Fruit fly (Drosophila melanogaster) whole organism, embryonic: Measurements from ENCODE around the gene CG43999.

Experiments
- BEAF-32 ChIP-seq: fragments of 200-800 bp; sonication (Bioruptor generic); optimal IDR thresholded peaks from 3 replicates; lab custom pipeline; 2017; ENCODE audit warnings: missing biosample characterization, missing genetic modification characterization, mild to moderate bottlenecking, moderate library complexity, missing genetic modification reagents
- CG10267 ChIP-seq: fragments of 200-800 bp; sonication (Bioruptor generic); optimal IDR thresholded peaks from 2 replicates; lab custom pipeline; 2018; ENCODE audit warnings: missing biosample characterization, mild to moderate bottlenecking, missing genetic modification characterization, moderate library complexity
- CG10462 ChIP-seq: fragments of 200-800 bp; sonication (Bioruptor generic); optimal IDR thresholded peaks from 2 replicates; lab custom pipeline; 2016; ENCODE audit warnings: missing biosample characterization, missing genetic modification characterization
- CG13287 ChIP-seq: fragments of 200-800 bp; sonication (Bioruptor generic); IDR thresholded peaks from 2 replicates; pipeline ENCODE4 v1.3.6; 2022; ENCODE audit warnings: missing biosample characterization, missing genetic modification characterization; ENCODE audit not compliant: partially characterized antibody
- CG14710 ChIP-seq: fragments of 200-800 bp; sonication (Bioruptor generic); optimal IDR thresholded peaks from 3 replicates; lab custom pipeline; 2019; ENCODE audit warnings: missing biosample characterization, mild to moderate bottlenecking, missing genetic modification characterization, moderate library complexity
- CG14860 ChIP-seq: fragments of 200-800 bp; sonication (Bioruptor generic); IDR thresholded peaks from 3 replicates; pipeline ENCODE4 v1.3.6; 2022; ENCODE audit warnings: missing biosample characterization, missing genetic modification characterization; ENCODE audit not compliant: partially characterized antibody
- CG1603 ChIP-seq: fragments of 200-800 bp; sonication (Bioruptor generic); optimal IDR thresholded peaks from 2 replicates; lab custom pipeline; 2019; ENCODE audit warnings: missing biosample characterization, mild to moderate bottlenecking, missing genetic modification characterization, moderate library complexity
- CG16813 ChIP-seq: fragments of 200-800 bp; sonication (Bioruptor generic); IDR thresholded peaks from 3 replicates; pipeline ENCODE4 v1.3.6; 2022; ENCODE audit warnings: missing biosample characterization, missing genetic modification characterization; ENCODE audit not compliant: partially characterized antibody
- CG17568 ChIP-seq: fragments of 200-800 bp; sonication (Bioruptor generic); optimal IDR thresholded peaks from 2 replicates; lab custom pipeline; 2018; ENCODE audit warnings: missing biosample characterization, mild to moderate bottlenecking, missing genetic modification characterization, moderate library complexity
- CG2116 ChIP-seq: fragments of 200-800 bp; sonication (Bioruptor generic); optimal IDR thresholded peaks from 3 replicates; lab custom pipeline; 2018; ENCODE audit warnings: missing biosample characterization, mild to moderate bottlenecking, missing genetic modification characterization
- CG34422 ChIP-seq: fragments of 200-800 bp; sonication (Bioruptor generic); IDR thresholded peaks from 3 replicates; pipeline ENCODE4 v1.3.6; 2022; ENCODE audit warnings: missing biosample characterization, missing genetic modification characterization
- CG42726 ChIP-seq: fragments of 200-800 bp; sonication (Bioruptor generic); IDR thresholded peaks from 2 replicates; pipeline ENCODE4 v1.3.6; 2022; ENCODE audit warnings: missing biosample characterization, missing genetic modification characterization; ENCODE audit not compliant: partially characterized antibody
- CG7745 ChIP-seq: fragments of 200-800 bp; sonication (Bioruptor generic); optimal IDR thresholded peaks from 2 replicates; lab custom pipeline; 2018; ENCODE audit warnings: missing biosample characterization, mild to moderate bottlenecking, missing genetic modification characterization, moderate library complexity
- CG8089 ChIP-seq: fragments of 200-800 bp; sonication (Bioruptor generic); optimal IDR thresholded peaks from 3 replicates; lab custom pipeline; 2016; ENCODE audit warnings: missing biosample characterization, missing genetic modification characterization
- CG8359 ChIP-seq: fragments of 200-800 bp; sonication (Bioruptor generic); optimal IDR thresholded peaks from 2 replicates; lab custom pipeline; 2017; ENCODE audit warnings: missing biosample characterization, mild to moderate bottlenecking, missing genetic modification characterization, borderline replicate concordance
- CG9215 ChIP-seq: fragments of 200-800 bp; sonication (Bioruptor generic); IDR thresholded peaks from 2 replicates; pipeline ENCODE4 v1.3.6; 2022; ENCODE audit warnings: missing biosample characterization, missing genetic modification characterization
- Chrac-16 ChIP-seq: fragments of 200-800 bp; sonication (Bioruptor generic); optimal IDR thresholded peaks from 3 replicates; lab custom pipeline; 2016; ENCODE audit warnings: missing biosample characterization, missing genetic modification characterization
- Dbx ChIP-seq: fragments of 200-800 bp; sonication (Bioruptor generic); IDR thresholded peaks from 3 replicates; pipeline ENCODE4 v1.3.6; 2022; ENCODE audit warnings: missing biosample characterization, missing genetic modification characterization
- Dll ChIP-seq: fragments of 200-800 bp; sonication (Bioruptor generic); IDR thresholded peaks from 4 replicates; pipeline ENCODE4 v1.3.6; 2022; ENCODE audit warnings: missing biosample characterization, missing genetic modification characterization; ENCODE audit not compliant: partially characterized antibody
- Doc3 ChIP-seq: fragments of 200-800 bp; sonication (Bioruptor generic); IDR thresholded peaks from 3 replicates; pipeline ENCODE4 v1.3.6; 2022; ENCODE audit warnings: missing biosample characterization, missing genetic modification characterization; ENCODE audit not compliant: partially characterized antibody
- Dp ChIP-seq: fragments of 200-800 bp; sonication (Bioruptor generic); optimal IDR thresholded peaks from 2 replicates; lab custom pipeline; 2018; ENCODE audit warnings: missing biosample characterization, mild to moderate bottlenecking, missing genetic modification characterization, moderate library complexity
- HLH4C ChIP-seq: fragments of 200-800 bp; sonication (Bioruptor generic); IDR thresholded peaks from 3 replicates; pipeline ENCODE4 v1.3.6; 2022; ENCODE audit warnings: missing biosample characterization, missing genetic modification characterization; ENCODE audit not compliant: partially characterized antibody
- MBD-R2 ChIP-seq: fragments of 200-800 bp; sonication (Bioruptor generic); IDR thresholded peaks from 2 replicates; pipeline ENCODE4 v1.3.6; 2022; ENCODE audit warnings: missing biosample characterization, missing genetic modification characterization
- MTF-1 ChIP-seq: fragments of 200-800 bp; sonication (Bioruptor generic); optimal IDR thresholded peaks from 2 replicates; lab custom pipeline; 2018; ENCODE audit warnings: missing biosample characterization, mild to moderate bottlenecking, missing genetic modification characterization, borderline replicate concordance
- Mes4 ChIP-seq: fragments of 200-800 bp; sonication (Bioruptor generic); optimal IDR thresholded peaks from 2 replicates; lab custom pipeline; 2016; ENCODE audit warnings: missing biosample characterization, missing genetic modification characterization
- Myb ChIP-seq: fragments of 200-800 bp; sonication (Bioruptor generic); optimal IDR thresholded peaks from 2 replicates; lab custom pipeline; 2016; ENCODE audit warnings: missing biosample characterization, missing genetic modification characterization
- Ptx1 ChIP-seq: fragments of 200-800 bp; sonication (Bioruptor generic); IDR thresholded peaks from 2 replicates; pipeline ENCODE4 v1.3.6; 2022; ENCODE audit warnings: missing biosample characterization, missing genetic modification characterization
- Sin3A ChIP-seq: fragments of >200 bp; optimal IDR thresholded peaks from 2 replicates; lab custom pipeline; 2018
- abd-A ChIP-seq: fragments of 200-800 bp; sonication (Bioruptor generic); optimal IDR thresholded peaks from 3 replicates; lab custom pipeline; 2019; ENCODE audit warnings: missing biosample characterization, mild to moderate bottlenecking, missing genetic modification characterization, moderate library complexity
- amos ChIP-seq: fragments of 200-800 bp; sonication (Bioruptor generic); IDR thresholded peaks from 2 replicates; pipeline ENCODE4 v1.3.6; 2022; ENCODE audit warnings: missing biosample characterization, missing genetic modification characterization; ENCODE audit not compliant: partially characterized antibody
- bcd ChIP-seq: fragments of 200-800 bp; sonication (Bioruptor generic); optimal IDR thresholded peaks from 2 replicates; lab custom pipeline; 2017; ENCODE audit warnings: missing biosample characterization, mild to moderate bottlenecking, missing genetic modification characterization
- chm ChIP-seq: fragments of 200-800 bp; sonication (Bioruptor generic); IDR thresholded peaks from 2 replicates; pipeline ENCODE4 v1.3.6; 2022; ENCODE audit warnings: missing biosample characterization, missing genetic modification characterization
- dysf ChIP-seq: fragments of 200-800 bp; sonication (Bioruptor generic); IDR thresholded peaks from 3 replicates; pipeline ENCODE4 v1.3.6; 2022; ENCODE audit warnings: missing biosample characterization, missing genetic modification characterization
- eve ChIP-seq, 2 experiments: fragments of >200 bp; optimal IDR thresholded peaks; 2 replicates each; lab custom pipeline; 2017; ENCODE audit warnings: missing biosample characterization in 2 of 2, missing genetic modification characterization in 2 of 2
- exex ChIP-seq: fragments of 200-800 bp; sonication (Bioruptor generic); optimal IDR thresholded peaks from 4 replicates; lab custom pipeline; 2018; ENCODE audit warnings: missing biosample characterization, mild to moderate bottlenecking, missing genetic modification characterization, moderate library complexity
- fd102C ChIP-seq: fragments of 200-800 bp; sonication (Bioruptor generic); optimal IDR thresholded peaks from 2 replicates; lab custom pipeline; 2018; ENCODE audit warnings: missing biosample characterization, mild to moderate bottlenecking, missing genetic modification characterization, moderate library complexity
- gfzf ChIP-seq: fragments of 200-800 bp; sonication (Bioruptor generic); optimal IDR thresholded peaks from 2 replicates; lab custom pipeline; 2016; ENCODE audit warnings: missing biosample characterization, mild to moderate bottlenecking, missing genetic modification characterization, moderate library complexity
- hkb ChIP-seq, 2 experiments: fragments of 200-800 bp in 1 of 2; fragments of >200 bp in 1 of 2; sonication (Bioruptor generic) in 1 of 2; IDR thresholded peaks in 1 of 2; optimal IDR thresholded peaks in 1 of 2; 2 replicates each; pipeline versions ENCODE4 v1.3.6 to Lab custom; 2017 to 2022; ENCODE audit warnings: missing biosample characterization in 1 of 2, missing genetic modification characterization in 1 of 2
- klu ChIP-seq: fragments of 200-800 bp; sonication (Bioruptor generic); IDR thresholded peaks from 2 replicates; pipeline ENCODE4 v1.3.6; 2022; ENCODE audit warnings: missing biosample characterization, missing genetic modification characterization
- nmo ChIP-seq: fragments of 200-800 bp; sonication (Bioruptor generic); optimal IDR thresholded peaks from 2 replicates; lab custom pipeline; 2018; ENCODE audit warnings: missing biosample characterization, mild to moderate bottlenecking, missing genetic modification characterization, moderate library complexity
- pum ChIP-seq: fragments of 200-800 bp; sonication (Bioruptor generic); optimal IDR thresholded peaks from 2 replicates; lab custom pipeline; 2016; ENCODE audit warnings: missing biosample characterization, missing genetic modification characterization
- sc ChIP-seq, 3 experiments: fragments of >200 bp in 2 of 3; fragments of 200-800 bp in 1 of 3; sonication (Bioruptor generic) in 1 of 3; optimal IDR thresholded peaks; 2 replicates in 2 of 3; 3 replicates in 1 of 3; lab custom pipeline; 2017; ENCODE audit warnings: mild to moderate bottlenecking in 1 of 3, missing biosample characterization in 1 of 3, missing genetic modification characterization in 1 of 3, missing genetic modification reagents in 1 of 3
- schlank ChIP-seq: fragments of 200-800 bp; sonication (Bioruptor generic); optimal IDR thresholded peaks from 2 replicates; lab custom pipeline; 2018; ENCODE audit warnings: missing biosample characterization, mild to moderate bottlenecking, missing genetic modification characterization
- sens ChIP-seq: fragments of 200-800 bp; sonication (Bioruptor generic); peaks from one replicate; lab custom pipeline; 2016; ENCODE audit warnings: missing biosample characterization, missing genetic modification characterization
- stwl ChIP-seq: fragments of 200-800 bp; sonication (Bioruptor generic); optimal IDR thresholded peaks from 3 replicates; lab custom pipeline; 2018; ENCODE audit warnings: missing biosample characterization, mild to moderate bottlenecking, missing genetic modification characterization, moderate library complexity
- unc-4 ChIP-seq: fragments of 200-800 bp; sonication (Bioruptor generic); IDR thresholded peaks from 2 replicates; pipeline ENCODE4 v1.3.6; 2022; ENCODE audit warnings: missing biosample characterization, missing genetic modification characterization; ENCODE audit not compliant: partially characterized antibody
- wek ChIP-seq: fragments of 200-800 bp; sonication (Bioruptor generic); optimal IDR thresholded peaks from 3 replicates; lab custom pipeline; 2018; ENCODE audit warnings: missing biosample characterization, mild to moderate bottlenecking, missing genetic modification characterization, moderate library complexity

CG43999 gene

DNA sequence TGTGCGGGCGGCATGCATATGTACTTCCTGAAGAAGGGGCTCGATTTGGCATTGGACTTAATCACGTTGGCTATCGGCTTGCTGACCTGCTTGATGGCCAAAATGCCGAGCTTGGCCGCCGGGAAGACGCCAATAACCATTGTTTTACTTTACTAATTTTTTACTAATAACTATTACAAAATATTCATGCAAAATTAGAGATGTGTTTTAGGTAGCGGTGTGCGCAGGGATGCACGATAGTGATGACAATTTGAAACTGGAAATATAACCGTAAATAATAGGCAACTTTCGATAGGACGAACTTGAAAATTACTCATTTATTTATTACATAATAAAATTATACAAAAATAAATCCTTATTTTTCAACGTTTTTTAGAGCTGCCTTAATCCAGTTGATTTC, 1.4 kb downstream of the CG43999 start, which contains the start of gene CG13601 (continued):
- TF ChIP-seq eve (GFP tag; optimal IDR thresholded peaks at IDR 0.05; lab: Kevin White, UChicago) (no peak), unc-4 (GFP tag; lab: Robert Waterston, UW) (peak; percentile 87), CG10267 (peak; percentile 33), Ptx1 (GFP tag; lab: Robert Waterston, UW) (0 out of 2 replicates have a peak, but pooled peaks have one; percentile 37), Doc3 (GFP tag; lab: Robert Waterston, UW) (peak; percentile 87), CG8089 (no peak), bcd (GFP tag; lab: Kevin White, UChicago) (no peak), chm (no peak), MTF-1 (GFP tag; lab: Kevin White, UChicago) (no peak), CG7745 (tag; lab: Kevin White, UChicago) (no peak), hkb (optimal IDR thresholded peaks at IDR 0.05; lab: Kevin White, UChicago) (no peak), hkb (GFP tag; IDR thresholded peaks at IDR 0.05; lab: Robert Waterston, UW) (0 out of 2 replicates have a peak, but pooled peaks have one; percentile 21), nmo (GFP tag; lab: Kevin White, UChicago) (peak; percentile 33), fd102C (GFP tag; lab: Kevin White, UChicago) (no peak), CG8359 (GFP tag; lab: Kevin White, UChicago) (no peak), Mes4 (GFP tag; lab: Kevin White, UChicago) (no peak), Sin3A (no peak), CG13287 (GFP tag; lab: Robert Waterston, UW) (peak; percentile 90), exex (tag; lab: Kevin White, UChicago) (peak; percentile 27), CG10462 (GFP tag; lab: Kevin White, UChicago) (no peak), dysf (GFP tag; lab: Robert Waterston, UW) (peak; percentile 35; the same call in 2 of the 3 replicates)

dm6 chr3R:23924200-23924599, 4.6 kb downstream of the CG43999 start, which contains the start of gene Ndc1:
Ndc1 (plus strand) TSS chr3R:23924399.
- TF ChIP-seq Dbx (GFP tag; lab: Robert Waterston, UW) (no peak), HLH4C (0 out of 3 replicates have a peak, but pooled peaks have one; percentile 37), sens (GFP tag; lab: Kevin White, UChicago) (peak; percentile 49), CG2116 (GFP tag; lab: Kevin White, UChicago) (peak; percentile 57), Dp (GFP tag; lab: Kevin White, UChicago) (peak; percentile 76), Mes4 (GFP tag; lab: Kevin White, UChicago) (no peak), CG34422 (GFP tag; lab: Robert Waterston, UW) (0 out of 3 replicates have a peak, but pooled peaks have one; percentile 11), CG14710 (tag; lab: Kevin White, UChicago) (peak; percentile 32), Dll (GFP tag; lab: Robert Waterston, UW) (peak; percentile 47; the same call in 2 of the 4 replicates), CG9215 (GFP tag; lab: Robert Waterston, UW) (no peak), pum (no peak), CG42726 (GFP tag; lab: Robert Waterston, UW) (0 out of 2 replicates have a peak, but pooled peaks have one; percentile 2), wek (GFP tag; lab: Kevin White, UChicago) (peak; percentile 95), Chrac-16 (GFP tag; lab: Kevin White, UChicago) (no peak), klu (GFP tag; lab: Robert Waterston, UW) (no peak), Myb (GFP tag; lab: Kevin White, UChicago) (peak; percentile 96), BEAF-32 (GFP tag; lab: Kevin White, UChicago) (peak; percentile 49), gfzf (GFP tag; lab: Kevin White, UChicago) (peak; percentile 66), CG16813 (GFP tag; lab: Robert Waterston, UW) (peak; percentile 24; the same call in 1 of the 3 replicates), CG14860 (GFP tag; lab: Robert Waterston, UW) (no peak), abd-A (tag; lab: Kevin White, UChicago) (no peak), CG17568 (GFP tag; lab: Kevin White, UChicago) (peak; percentile 100), stwl (tag; lab: Kevin White, UChicago) (peak; percentile 6), CG13287 (GFP tag; lab: Robert Waterston, UW) (peak; percentile 72), MBD-R2 (GFP tag; lab: Robert Waterston, UW) (peak; percentile 70), CG1603 (peak; percentile 31), schlank (tag; lab: Kevin White, UChicago) (no peak), sc (optimal IDR thresholded peaks at IDR 0.05; lab: Kevin White, UChicago) (no peak), sc (GFP tag; optimal IDR thresholded peaks at IDR 0.05; lab: Kevin White, UChicago) (no peak), amos (GFP tag; lab: Robert Waterston, UW) (peak; percentile 15; the same call in 1 of the 2 replicates)
